Worm (Caenorhabditis elegans): ENCODE data around the gene cut-3.
A peak's percentile ranks its signal among the peaks of the same experiment; 100 is the strongest.

The cut-3 gene

ce11 chrII:8417059-8417668 is 29.5 kb downstream of the cut-3 start, which contains the start of gene fdgt-2:
Gene fdgt-2 (plus strand): TSS chrII:8417618.
- no peak for TF ChIP-seq tab-1 (GFP tag; IDR thresholded peaks at IDR 0.05)
- TF ChIP-seq ztf-29 (GFP tag; IDR thresholded peaks at IDR 0.05), result no peak
- no peak for TF ChIP-seq ref-1 (GFP tag; conservative IDR thresholded peaks at IDR 0.05)
- no peak for TF ChIP-seq med-1 (GFP tag; optimal IDR thresholded peaks at IDR 0.05; ENCODE audit: insufficient read depth)

- TF ChIP-seq ztf-29 (GFP tag; IDR thresholded peaks at IDR 0.05) (peak; percentile 54; the same call in 1 of the 2 replicates), flt-1 (GFP tag; IDR thresholded peaks at IDR 0.05) (0 out of 2 replicates have a peak, but pooled peaks have one; percentile 49), ref-1 (GFP tag; conservative IDR thresholded peaks at IDR 0.05) (no peak), cog-1 (tag; optimal IDR thresholded peaks at IDR 0.05) (no peak)
Measured at ce11 chrII:8415462-8416037, 31.1 kb downstream of the cut-3 start.

ce11 chrII:8415035-8415434 is 31.6 kb downstream of the cut-3 start:
- TF ChIP-seq tab-1 (GFP tag; IDR thresholded peaks at IDR 0.05), result no peak
- TF ChIP-seq klf-2 (GFP tag; conservative IDR thresholded peaks at IDR 0.05), result no peak
- TF ChIP-seq ztf-29 (GFP tag; IDR thresholded peaks at IDR 0.05), result no peak
- TF ChIP-seq cog-1 (tag; optimal IDR thresholded peaks at IDR 0.05), result no peak
- TF ChIP-seq med-1 (GFP tag; optimal IDR thresholded peaks at IDR 0.05; ENCODE audit: insufficient read depth), result no peak
- TF ChIP-seq T22C8.4 (GFP tag; IDR thresholded peaks at IDR 0.05), result no peak
- no peak for TF ChIP-seq flt-1 (GFP tag; IDR thresholded peaks at IDR 0.05)
- TF ChIP-seq ztf-23 (GFP tag; IDR thresholded peaks at IDR 0.05), result no peak
- no peak for TF ChIP-seq ref-1 (GFP tag; conservative IDR thresholded peaks at IDR 0.05)

ce11 chrII:8412935-8413334 is 33.7 kb downstream of the cut-3 start:
- TF ChIP-seq med-1 (GFP tag; optimal IDR thresholded peaks at IDR 0.05; ENCODE audit: insufficient read depth), result no peak
- TF ChIP-seq klf-2 (GFP tag; conservative IDR thresholded peaks at IDR 0.05), result no peak
- no peak for TF ChIP-seq ref-1 (GFP tag; conservative IDR thresholded peaks at IDR 0.05)
- no peak for TF ChIP-seq tab-1 (GFP tag; IDR thresholded peaks at IDR 0.05)
- TF ChIP-seq ztf-23 (GFP tag; IDR thresholded peaks at IDR 0.05), result no peak
- TF ChIP-seq ztf-29 (GFP tag; IDR thresholded peaks at IDR 0.05), result no peak
- no peak for TF ChIP-seq flt-1 (GFP tag; IDR thresholded peaks at IDR 0.05)
- no peak for TF ChIP-seq cog-1 (tag; optimal IDR thresholded peaks at IDR 0.05)
- TF ChIP-seq T22C8.4 (GFP tag; IDR thresholded peaks at IDR 0.05), result no peak

- no peak for TF ChIP-seq med-1 (GFP tag; optimal IDR thresholded peaks at IDR 0.05; ENCODE audit: insufficient read depth)
- TF ChIP-seq ztf-23 (GFP tag; IDR thresholded peaks at IDR 0.05), result no peak
- TF ChIP-seq ref-1 (GFP tag; conservative IDR thresholded peaks at IDR 0.05), result no peak
- no peak for TF ChIP-seq T22C8.4 (GFP tag; IDR thresholded peaks at IDR 0.05)
- no peak for TF ChIP-seq flt-1 (GFP tag; IDR thresholded peaks at IDR 0.05)
- no peak for TF ChIP-seq cog-1 (tag; optimal IDR thresholded peaks at IDR 0.05)
- no peak for TF ChIP-seq ztf-29 (GFP tag; IDR thresholded peaks at IDR 0.05)
- TF ChIP-seq klf-2 (GFP tag; conservative IDR thresholded peaks at IDR 0.05), result no peak
- no peak for TF ChIP-seq tab-1 (GFP tag; IDR thresholded peaks at IDR 0.05)
Measured at ce11 chrII:8412061-8412721, 34.4 kb downstream of the cut-3 start, which contains the start of gene efl-3. Gene efl-3 (plus strand): TSS chrII:8412671.

- no peak for TF ChIP-seq med-1 (GFP tag; optimal IDR thresholded peaks at IDR 0.05; ENCODE audit: insufficient read depth)
- TF ChIP-seq ztf-29 (GFP tag; IDR thresholded peaks at IDR 0.05), result no peak
- no peak for TF ChIP-seq ztf-23 (GFP tag; IDR thresholded peaks at IDR 0.05)
- no peak for TF ChIP-seq T22C8.4 (GFP tag; IDR thresholded peaks at IDR 0.05)
- TF ChIP-seq cog-1 (tag; optimal IDR thresholded peaks at IDR 0.05), result no peak
- TF ChIP-seq ref-1 (GFP tag; conservative IDR thresholded peaks at IDR 0.05), result no peak
- no peak for TF ChIP-seq flt-1 (GFP tag; IDR thresholded peaks at IDR 0.05)
- TF ChIP-seq klf-2 (GFP tag; conservative IDR thresholded peaks at IDR 0.05), result no peak
- no peak for TF ChIP-seq tab-1 (GFP tag; IDR thresholded peaks at IDR 0.05)
Measured at ce11 chrII:8411002-8411401, 35.6 kb downstream of the cut-3 start.

- TF ChIP-seq med-1 (GFP tag; optimal IDR thresholded peaks at IDR 0.05; ENCODE audit: insufficient read depth), result no peak
- TF ChIP-seq klf-2 (GFP tag; conservative IDR thresholded peaks at IDR 0.05), result no peak
- TF ChIP-seq cog-1 (tag; optimal IDR thresholded peaks at IDR 0.05), result no peak
- TF ChIP-seq flt-1 (GFP tag; IDR thresholded peaks at IDR 0.05), result no peak
- TF ChIP-seq ztf-23 (GFP tag; IDR thresholded peaks at IDR 0.05), result no peak
- no peak for TF ChIP-seq tab-1 (GFP tag; IDR thresholded peaks at IDR 0.05)
- no peak for TF ChIP-seq ref-1 (GFP tag; conservative IDR thresholded peaks at IDR 0.05)
- TF ChIP-seq ztf-29 (GFP tag; IDR thresholded peaks at IDR 0.05), result no peak
- TF ChIP-seq T22C8.4 (GFP tag; IDR thresholded peaks at IDR 0.05), result no peak
Measured at ce11 chrII:8409538-8409937, 37.1 kb downstream of the cut-3 start.

- no peak for TF ChIP-seq med-1 (GFP tag; optimal IDR thresholded peaks at IDR 0.05; ENCODE audit: insufficient read depth)
- TF ChIP-seq ztf-29 (GFP tag; IDR thresholded peaks at IDR 0.05), result no peak
Measured at ce11 chrII:8407491-8407890, 39.1 kb downstream of the cut-3 start, which contains the start of gene sra-13. Gene sra-13 (plus strand): TSS chrII:8407685.

- TF ChIP-seq ztf-23 (GFP tag; IDR thresholded peaks at IDR 0.05) (no peak), cog-1 (tag; optimal IDR thresholded peaks at IDR 0.05) (no peak), ref-1 (GFP tag; conservative IDR thresholded peaks at IDR 0.05) (no peak), klf-2 (GFP tag; conservative IDR thresholded peaks at IDR 0.05) (no peak), flt-1 (GFP tag; IDR thresholded peaks at IDR 0.05) (no peak), tab-1 (GFP tag; IDR thresholded peaks at IDR 0.05) (no peak), med-1 (GFP tag; optimal IDR thresholded peaks at IDR 0.05; ENCODE audit: insufficient read depth) (no peak), ztf-29 (GFP tag; IDR thresholded peaks at IDR 0.05) (no peak), T22C8.4 (GFP tag; IDR thresholded peaks at IDR 0.05) (no peak)
Measured at ce11 chrII:8405303-8405702, 41.3 kb downstream of the cut-3 start, which contains the start of gene ubc-24. Gene ubc-24 (plus strand): TSS chrII:8405603.
